Worm (Caenorhabditis elegans): Measurements from ENCODE around the gene dsh-2.

DNA sequence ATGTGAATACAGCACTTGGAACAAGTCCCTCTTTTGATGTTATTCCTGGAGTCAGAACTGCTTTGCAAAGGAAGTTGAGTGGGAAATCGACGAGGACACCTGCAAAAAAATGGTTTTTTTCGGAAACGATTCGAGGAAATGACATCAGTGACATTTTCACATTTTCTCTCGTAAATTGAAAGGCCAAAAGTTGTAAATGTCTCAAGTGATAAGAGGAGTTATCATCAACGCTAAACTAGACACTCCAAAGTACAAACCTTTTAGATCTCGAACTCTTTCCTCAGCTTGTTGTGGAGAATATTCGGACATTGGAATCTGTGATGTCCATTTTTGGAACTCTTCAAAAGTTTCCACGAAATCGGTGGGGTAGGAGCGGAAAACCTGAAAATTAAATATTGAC, 3.3 kb upstream of the dsh-2 start:
- TF ChIP-seq ztf-11 (tag; optimal IDR thresholded peaks at IDR 0.05) = no peak
- no peak for TF ChIP-seq ceh-83 (GFP tag; optimal IDR thresholded peaks at IDR 0.05)
- no peak for TF ChIP-seq blmp-1 (tag; optimal IDR thresholded peaks at IDR 0.05)
- no peak for TF ChIP-seq unc-62 (GFP tag; optimal IDR thresholded peaks at IDR 0.05)
- TF ChIP-seq elt-1 (tag; optimal IDR thresholded peaks at IDR 0.05; ENCODE audit: borderline replicate concordance, insufficient read depth) = no peak

Data from whole organism, mixed stage, embryonic.